Fruit fly (Drosophila melanogaster): ENCODE data around the gene CG4592.

CG4592 gene

dm6 chr2L:9894871-9895364, 26.5 kb upstream of the CG4592 start, which contains the start of gene Bka (continued):
- TF ChIP-seq CG15514 (GFP tag; optimal IDR thresholded peaks at IDR 0.05) (peak; percentile 86), CG8765 (GFP tag; IDR thresholded peaks at IDR 0.05) (no peak), hkb (optimal IDR thresholded peaks at IDR 0.05) (no peak), hkb (GFP tag; IDR thresholded peaks at IDR 0.05) (peak; percentile 59), Max (GFP tag; optimal IDR thresholded peaks at IDR 0.05) (peak; percentile 73), Poxn (GFP tag; IDR thresholded peaks at IDR 0.05) (no peak), B-H2 (GFP tag; optimal IDR thresholded peaks at IDR 0.05) (peak; percentile 81), CG16863 (GFP tag; optimal IDR thresholded peaks at IDR 0.05) (no peak), schlank (tag; optimal IDR thresholded peaks at IDR 0.05) (peak; percentile 20), CG6254 (GFP tag; optimal IDR thresholded peaks at IDR 0.05) (peak; percentile 63), zf30C (GFP tag; optimal IDR thresholded peaks at IDR 0.05) (no peak), Aef1 (GFP tag; IDR thresholded peaks at IDR 0.05) (no peak), Bdp1 (GFP tag; optimal IDR thresholded peaks at IDR 0.05) (no peak), CG14441 (GFP tag; IDR thresholded peaks at IDR 0.05) (no peak), wek (GFP tag; optimal IDR thresholded peaks at IDR 0.05) (peak; percentile 40), CG14667 (GFP tag; IDR thresholded peaks at IDR 0.05) (no peak), Sin3A (optimal IDR thresholded peaks at IDR 0.05) (peak; percentile 77), CG2116 (GFP tag; optimal IDR thresholded peaks at IDR 0.05) (peak; percentile 99), chn (GFP tag; optimal IDR thresholded peaks at IDR 0.05) (no peak), zfh2 (GFP tag; optimal IDR thresholded peaks at IDR 0.05) (no peak), Scr (GFP tag; IDR thresholded peaks at IDR 0.05; ENCODE audit: partially characterized antibody) (peak; percentile 99), dpn (GFP tag; optimal IDR thresholded peaks at IDR 0.05) (peak in 1 of 2 experiments; percentile 23), bcd (GFP tag; optimal IDR thresholded peaks at IDR 0.05) (peak; percentile 48), mam (GFP tag; optimal IDR thresholded peaks at IDR 0.05) (no peak), Bteb2 (GFP tag; optimal IDR thresholded peaks at IDR 0.05) (no peak), Tbp (GFP tag; optimal IDR thresholded peaks at IDR 0.05) (no peak), CG9817 (tag; optimal IDR thresholded peaks at IDR 0.05) (peak; percentile 30), gem (tag; optimal IDR thresholded peaks at IDR 0.05) (peak; percentile 49), CG4617 (GFP tag; optimal IDR thresholded peaks at IDR 0.05; ENCODE audit: borderline replicate concordance) (peak; percentile 46), CG7357 (GFP tag; IDR thresholded peaks at IDR 0.05) (no peak), scrt (GFP tag; optimal IDR thresholded peaks at IDR 0.05) (peak; percentile 50), ranshi (GFP tag; IDR thresholded peaks at IDR 0.05) (peak; percentile 22; the same call in 1 of the 2 replicates), cg (GFP tag; optimal IDR thresholded peaks at IDR 0.05) (no peak), Dbx (GFP tag; IDR thresholded peaks at IDR 0.05) (peak; percentile 53; the same call in 2 of the 3 replicates), CG4282 (GFP tag; optimal IDR thresholded peaks at IDR 0.05) (no peak), CG18011 (GFP tag; optimal IDR thresholded peaks at IDR 0.05) (peak; percentile 22), sna (GFP tag; IDR thresholded peaks at IDR 0.05; ENCODE audit: partially characterized antibody) (peak; percentile 99), slbo (GFP tag; IDR thresholded peaks at IDR 0.05) (0 out of 2 replicates have a peak, but pooled peaks have one; percentile 28), CG32772 (GFP tag; IDR thresholded peaks at IDR 0.05) (no peak), CG31365 (tag; optimal IDR thresholded peaks at IDR 0.05) (no peak), croc (GFP tag; conservative IDR thresholded peaks at IDR 0.05) (no peak), CG17612 (GFP tag; IDR thresholded peaks at IDR 0.05) (no peak), ind (GFP tag; optimal IDR thresholded peaks at IDR 0.05) (no peak), peb (GFP tag; IDR thresholded peaks at IDR 0.05) (no peak), CoRest (tag; optimal IDR thresholded peaks at IDR 0.05) (peak; percentile 61), CG10366 (GFP tag; IDR thresholded peaks at IDR 0.05) (no peak), CG11696 (GFP tag; IDR thresholded peaks at IDR 0.05) (no peak), trh (GFP tag; optimal IDR thresholded peaks at IDR 0.05) (no peak), CG30431 (GFP tag; optimal IDR thresholded peaks at IDR 0.05) (no peak), CG18476 (GFP tag; optimal IDR thresholded peaks at IDR 0.05) (peak; percentile 20), CG17802 (tag; optimal IDR thresholded peaks at IDR 0.05) (no peak), pho (GFP tag; optimal IDR thresholded peaks at IDR 0.05) (peak; percentile 20)
